Worm (Caenorhabditis elegans) whole organism, young adult: ENCODE data around the gene F19F10.3.

Source experiments
- C17E4.6 ChIP-seq: fragments of 200-800 bp; sonication (Bioruptor generic); IDR thresholded peaks from 2 replicates; pipeline ENCODE4 v1.3.6; 2022; ENCODE audit warnings: missing genetic modification reagents, missing genetic modification characterization, missing compliant biosample characterization
- F10E7.11 ChIP-seq: sonication (generic microtip); optimal IDR thresholded peaks from 2 replicates; lab custom pipeline; 2017; ENCODE audit warnings: mild to moderate bottlenecking, missing genetic modification characterization, moderate library complexity, missing compliant biosample characterization
- F33H1.4 ChIP-seq: fragments of 200-800 bp; sonication (Bioruptor generic); IDR thresholded peaks from 2 replicates; pipeline ENCODE4 v1.3.6; 2022; ENCODE audit warnings: missing genetic modification reagents, missing genetic modification characterization, missing compliant biosample characterization
- F49E8.2 ChIP-seq: sonication (generic microtip); optimal IDR thresholded peaks from 3 replicates; lab custom pipeline; 2017; ENCODE audit warnings: missing genetic modification characterization, mild to moderate bottlenecking, missing compliant biosample characterization, antibody characterized with exemption, moderate library complexity; ENCODE audit not compliant: insufficient read depth
- K11D2.4 ChIP-seq: fragments of 200-800 bp; sonication (Bioruptor generic); IDR thresholded peaks from 2 replicates; pipeline ENCODE4 v1.3.6; 2022; ENCODE audit warnings: missing genetic modification reagents, missing genetic modification characterization, missing compliant biosample characterization
- Y53F4B.3 ChIP-seq: fragments of 200-800 bp; sonication (Bioruptor generic); IDR thresholded peaks from 2 replicates; pipeline ENCODE4 v1.3.6; 2022; ENCODE audit warnings: missing genetic modification reagents, missing genetic modification characterization, missing compliant biosample characterization
- ZK185.1 ChIP-seq: sonication (generic microtip); optimal IDR thresholded peaks from 2 replicates; lab custom pipeline; 2016; ENCODE audit warnings: mild to moderate bottlenecking, missing genetic modification characterization, missing compliant biosample characterization; ENCODE audit not compliant: poor library complexity, severe bottlenecking
- attf-5 ChIP-seq: fragments of 200-800 bp; sonication (Bioruptor generic); optimal IDR thresholded peaks from 2 replicates; lab custom pipeline; 2018; ENCODE audit warnings: mild to moderate bottlenecking, missing genetic modification characterization, missing compliant biosample characterization
- ccch-3 ChIP-seq: fragments of 200-800 bp; sonication (Bioruptor generic); optimal IDR thresholded peaks from 2 replicates; lab custom pipeline; 2018; ENCODE audit warnings: mild to moderate bottlenecking, missing genetic modification characterization, missing compliant biosample characterization
- cebp-1 ChIP-seq, 2 experiments: fragments of 200-800 bp in 1 of 2; sonication (Bioruptor generic) in 1 of 2; sonication (generic microtip) in 1 of 2; IDR thresholded peaks in 1 of 2; optimal IDR thresholded peaks in 1 of 2; 2 replicates each; pipeline versions ENCODE4 v1.3.6 to Lab custom; 2017 to 2022; ENCODE audit warnings: missing compliant biosample characterization in 2 of 2, missing genetic modification characterization in 2 of 2, mild to moderate bottlenecking in 1 of 2, missing genetic modification reagents in 1 of 2, moderate library complexity in 1 of 2
- ceh-79 ChIP-seq: sonication (generic microtip); optimal IDR thresholded peaks from 2 replicates; lab custom pipeline; 2017; ENCODE audit warnings: mild to moderate bottlenecking, missing genetic modification characterization, missing compliant biosample characterization
- ceh-91 ChIP-seq: fragments of 200-800 bp; sonication (Bioruptor generic); IDR thresholded peaks from 2 replicates; pipeline ENCODE4 v1.3.6; 2022; ENCODE audit warnings: missing genetic modification reagents, missing genetic modification characterization, missing compliant biosample characterization
- chd-7 ChIP-seq: sonication (generic microtip); optimal IDR thresholded peaks from 2 replicates; lab custom pipeline; 2016; ENCODE audit warnings: mild to moderate bottlenecking, missing genetic modification characterization, moderate library complexity, missing compliant biosample characterization
- dox-1 ChIP-seq: fragments of 200-800 bp; sonication (Bioruptor generic); IDR thresholded peaks from 2 replicates; pipeline ENCODE4 v1.3.6; 2022; ENCODE audit warnings: missing genetic modification reagents, missing genetic modification characterization, missing compliant biosample characterization
- dpl-1 ChIP-seq: fragments of 150-350 bp; optimal IDR thresholded peaks from 2 replicates; lab custom pipeline; 2014; ENCODE audit warnings: missing biosample characterization, missing genetic modification reagents, missing genetic modification characterization
- egl-18 ChIP-seq: fragments of 200-800 bp; sonication (Bioruptor generic); IDR thresholded peaks from 2 replicates; pipeline ENCODE4 v1.3.6; 2022; ENCODE audit warnings: missing genetic modification reagents, missing genetic modification characterization, missing compliant biosample characterization
- egl-44 ChIP-seq: fragments of 200-800 bp; sonication (Bioruptor generic); IDR thresholded peaks from 2 replicates; pipeline ENCODE4 v1.3.6; 2022; ENCODE audit warnings: missing genetic modification reagents, missing genetic modification characterization, missing compliant biosample characterization
- him-1 ChIP-seq: sonication (generic microtip); optimal IDR thresholded peaks from 2 replicates; lab custom pipeline; 2016; ENCODE audit warnings: missing genotype, missing genetic modification reagents, missing genetic modification characterization, missing compliant biosample characterization
- hmg-1.2 ChIP-seq: fragments of 200-800 bp; sonication (Bioruptor generic); IDR thresholded peaks from 2 replicates; pipeline ENCODE4 v1.3.6; 2022; ENCODE audit warnings: missing genetic modification reagents, missing genetic modification characterization, missing compliant biosample characterization
- hsf-1 ChIP-seq: fragments of 200-800 bp; sonication (Bioruptor generic); IDR thresholded peaks from 2 replicates; pipeline ENCODE4 v1.3.6; 2022; ENCODE audit warnings: missing genetic modification reagents, missing genetic modification characterization, missing compliant biosample characterization
- lag-1 ChIP-seq: fragments of 200-800 bp; sonication (Bioruptor generic); IDR thresholded peaks from 2 replicates; pipeline ENCODE4 v1.3.6; 2022; ENCODE audit warnings: missing genetic modification reagents, missing genetic modification characterization, missing compliant biosample characterization
- let-607 ChIP-seq, 2 experiments: fragments of 200-800 bp in 1 of 2; sonication (Bioruptor generic) in 1 of 2; sonication (generic microtip) in 1 of 2; optimal IDR thresholded peaks; 2 replicates each; lab custom pipeline; 2016 to 2018; ENCODE audit warnings: mild to moderate bottlenecking in 2 of 2, missing compliant biosample characterization in 2 of 2, missing genetic modification characterization in 2 of 2, moderate library complexity in 2 of 2, missing genotype in 1 of 2
- lin-26 ChIP-seq: fragments of 200-800 bp; sonication (Bioruptor generic); IDR thresholded peaks from 2 replicates; pipeline ENCODE4 v1.3.6; 2022; ENCODE audit warnings: missing genetic modification reagents, missing genetic modification characterization, missing compliant biosample characterization
- lin-35 ChIP-seq, 3 experiments: fragments of 150-350 bp in 2 of 3; sonication (generic microtip) in 1 of 3; optimal IDR thresholded peaks; 2 replicates each; lab custom pipeline; 2014 to 2018; ENCODE audit warnings: missing biosample characterization in 3 of 3, missing genetic modification characterization in 3 of 3, missing genetic modification reagents in 3 of 3
- lin-40 ChIP-seq: sonication (generic microtip); optimal IDR thresholded peaks from 2 replicates; lab custom pipeline; 2016; ENCODE audit warnings: missing genetic modification characterization, mild to moderate bottlenecking, missing compliant biosample characterization, missing genotype, missing genetic modification reagents
- lin-54 ChIP-seq: fragments of 200-800 bp; sonication (Bioruptor generic); optimal IDR thresholded peaks from 2 replicates; lab custom pipeline; 2018; ENCODE audit warnings: mild to moderate bottlenecking, missing genetic modification characterization, missing compliant biosample characterization
- lsl-1 ChIP-seq: fragments of 200-800 bp; sonication (Bioruptor generic); optimal IDR thresholded peaks from 2 replicates; lab custom pipeline; 2018; ENCODE audit warnings: mild to moderate bottlenecking, missing genetic modification characterization, moderate library complexity, missing compliant biosample characterization
- lsy-27 ChIP-seq: sonication (generic microtip); optimal IDR thresholded peaks from 2 replicates; lab custom pipeline; 2017; ENCODE audit warnings: missing genetic modification characterization, mild to moderate bottlenecking, missing compliant biosample characterization, antibody characterized with exemption, missing genotype, borderline replicate concordance; ENCODE audit not compliant: insufficient read depth
- madf-3 ChIP-seq: fragments of 200-800 bp; sonication (Bioruptor generic); IDR thresholded peaks from 2 replicates; pipeline ENCODE4 v1.3.6; 2022; ENCODE audit warnings: missing genetic modification reagents, missing genetic modification characterization, missing compliant biosample characterization
- madf-6 ChIP-seq: fragments of 200-800 bp; sonication (Bioruptor generic); IDR thresholded peaks from 2 replicates; pipeline ENCODE4 v1.3.6; 2022; ENCODE audit warnings: missing genetic modification reagents, missing genetic modification characterization, missing compliant biosample characterization
- madf-8 ChIP-seq: fragments of 200-800 bp; sonication (Bioruptor generic); conservative IDR thresholded peaks from 2 replicates; pipeline ENCODE4 v1.3.6; 2022; ENCODE audit warnings: missing genetic modification reagents, missing genetic modification characterization, missing compliant biosample characterization
- mcd-1 ChIP-seq: fragments of 200-800 bp; sonication (Bioruptor generic); IDR thresholded peaks from 2 replicates; pipeline ENCODE4 v1.3.6; 2022; ENCODE audit warnings: missing genetic modification reagents, missing genetic modification characterization, missing compliant biosample characterization
- mxl-1 ChIP-seq: sonication (generic microtip); optimal IDR thresholded peaks from 2 replicates; lab custom pipeline; 2016; ENCODE audit warnings: missing genetic modification characterization, missing compliant biosample characterization
- nfya-1 ChIP-seq: sonication (generic microtip); optimal IDR thresholded peaks from 2 replicates; lab custom pipeline; 2017; ENCODE audit warnings: antibody characterized with exemption, missing compliant biosample characterization, missing genetic modification characterization, borderline replicate concordance; ENCODE audit not compliant: insufficient read depth
- nhr-80 ChIP-seq: sonication (generic microtip); optimal IDR thresholded peaks from 2 replicates; lab custom pipeline; 2016; ENCODE audit warnings: missing genetic modification characterization, missing compliant biosample characterization
- pbrm-1 ChIP-seq: fragments of 200-800 bp; sonication (Bioruptor generic); IDR thresholded peaks from 2 replicates; pipeline ENCODE4 v1.3.6; 2022; ENCODE audit warnings: missing genetic modification reagents, missing genetic modification characterization, missing compliant biosample characterization
- pha-4 ChIP-seq: fragments of 150-350 bp; sonication (generic microtip); optimal IDR thresholded peaks from 2 replicates; lab custom pipeline; 2014; ENCODE audit warnings: missing biosample characterization, missing genetic modification reagents, missing genetic modification characterization
- rpc-1 ChIP-seq, 2 experiments: fragments of 150-350 bp in 1 of 2; sonication (generic microtip) in 1 of 2; optimal IDR thresholded peaks; 2 replicates each; lab custom pipeline; 2014 to 2018; ENCODE audit warnings: missing biosample characterization in 1 of 2, missing genetic modification characterization in 1 of 2, missing genetic modification reagents in 1 of 2, missing genotype in 1 of 2
- snpc-1.1 ChIP-seq: sonication (generic microtip); optimal IDR thresholded peaks from 2 replicates; lab custom pipeline; 2017; ENCODE audit warnings: missing genetic modification characterization, mild to moderate bottlenecking, missing compliant biosample characterization, antibody characterized with exemption, moderate library complexity, missing genotype, missing genetic modification reagents; ENCODE audit not compliant: insufficient read depth
- snpc-1.3 ChIP-seq: sonication (generic microtip); optimal IDR thresholded peaks from 2 replicates; lab custom pipeline; 2017; ENCODE audit warnings: missing genetic modification characterization, mild to moderate bottlenecking, missing compliant biosample characterization, antibody characterized with exemption, moderate library complexity, missing genotype, missing genetic modification reagents; ENCODE audit not compliant: insufficient read depth
- snpc-4 ChIP-seq, 5 experiments: fragments of 150-350 bp in 1 of 5; sonication (generic microtip) in 4 of 5; optimal IDR thresholded peaks; 2 replicates each; lab custom pipeline; 2014 to 2018; ENCODE audit warnings: missing genetic modification characterization in 5 of 5, missing biosample characterization in 3 of 5, antibody characterized with exemption in 2 of 5, mild to moderate bottlenecking in 2 of 5, missing compliant biosample characterization in 2 of 5, missing genotype in 2 of 5, moderate library complexity in 2 of 5, missing genetic modification reagents in 1 of 5
- tbp1 ChIP-seq: fragments of 200-800 bp; sonication (Bioruptor generic); optimal IDR thresholded peaks from 2 replicates; lab custom pipeline; 2018; ENCODE audit warnings: mild to moderate bottlenecking, missing genetic modification characterization, missing compliant biosample characterization
- tlf-1 ChIP-seq: fragments of 200-800 bp; sonication (Bioruptor generic); optimal IDR thresholded peaks from 2 replicates; lab custom pipeline; 2018; ENCODE audit warnings: mild to moderate bottlenecking, missing genetic modification characterization, missing compliant biosample characterization
- ztf-18 ChIP-seq: sonication (generic microtip); optimal IDR thresholded peaks from 2 replicates; lab custom pipeline; 2016; ENCODE audit warnings: missing genotype, mild to moderate bottlenecking, missing genetic modification characterization, missing compliant biosample characterization

The F19F10.3 gene

ce11 chrV:7575563-7575962 is 23.6 kb downstream of the F19F10.3 start, which contains the start of the genes snu-66 and ints-9:
snu-66 (minus strand) TSS chrV:7575670.
ints-9 (plus strand) TSS chrV:7575802.
- peak; percentile 41 for TF ChIP-seq lsl-1 (GFP tag; lab: Kevin White, UChicago)
- TF ChIP-seq dox-1 (GFP tag; lab: Robert Waterston, UW): 0 out of 2 replicates have a peak, but pooled peaks have one; percentile 16
- TF ChIP-seq pha-4 (tag; lab: Kevin White, UChicago): no peak
- peak; percentile 41; the same call in 1 of the 2 replicates for TF ChIP-seq madf-6 (GFP tag; lab: Robert Waterston, UW)
- TF ChIP-seq ztf-18 (tag; lab: Kevin White, UChicago): peak; percentile 93
- peak; percentile 48 for TF ChIP-seq lin-54 (GFP tag; lab: Kevin White, UChicago)
- no peak for TF ChIP-seq hmg-1.2 (GFP tag; lab: Robert Waterston, UW)
- no peak for TF ChIP-seq nfya-1
- 0 out of 2 replicates have a peak, but pooled peaks have one; percentile 11 for TF ChIP-seq ceh-91 (GFP tag; lab: Robert Waterston, UW)
- TF ChIP-seq madf-8: no peak
- TF ChIP-seq cebp-1 (GFP tag; IDR thresholded peaks at IDR 0.05; lab: Robert Waterston, UW): no peak
- peak; percentile 45 for TF ChIP-seq cebp-1 (tag; optimal IDR thresholded peaks at IDR 0.05; lab: Kevin White, UChicago)
- TF ChIP-seq snpc-1.1 (tag; lab: Kevin White, UChicago): peak; percentile 24
- no peak for TF ChIP-seq snpc-4 (GFP tag; optimal IDR thresholded peaks at IDR 0.05; lab: Kevin White, UChicago)
- TF ChIP-seq snpc-4 (tag; optimal IDR thresholded peaks at IDR 0.05; lab: Kevin White, UChicago): peak in 2 of 4 experiments; percentile 34 to 47
- TF ChIP-seq hsf-1 (GFP tag; lab: Robert Waterston, UW): peak; percentile 53
- peak; percentile 15 for TF ChIP-seq tbp1
- peak; percentile 43 for TF ChIP-seq lin-40 (tag; lab: Kevin White, UChicago)
- TF ChIP-seq nhr-80 (tag; lab: Kevin White, UChicago): peak; percentile 1
- TF ChIP-seq ZK185.1: peak; percentile 46
- no peak for TF ChIP-seq snpc-1.3 (tag; lab: Kevin White, UChicago)
- peak; percentile 40 for TF ChIP-seq F33H1.4 (GFP tag; lab: Robert Waterston, UW)
- peak in 1 of 3 experiments; percentile 75 for TF ChIP-seq lin-35 (GFP tag; optimal IDR thresholded peaks at IDR 0.05; lab: Kevin White, UChicago)
- TF ChIP-seq mcd-1 (GFP tag; lab: Robert Waterston, UW): peak; percentile 80
- TF ChIP-seq egl-44: no peak
- TF ChIP-seq F49E8.2: no peak
- TF ChIP-seq pbrm-1: peak; percentile 7; the same call in 1 of the 2 replicates
- TF ChIP-seq rpc-1 (optimal IDR thresholded peaks at IDR 0.05; lab: Kevin White, UChicago): no peak
- no peak for TF ChIP-seq rpc-1 (tag; optimal IDR thresholded peaks at IDR 0.05; lab: Kevin White, UChicago)
- TF ChIP-seq attf-5: peak; percentile 65
- no peak for TF ChIP-seq K11D2.4
- no peak for TF ChIP-seq ceh-79
- no peak for TF ChIP-seq chd-7 (tag; lab: Kevin White, UChicago)

ce11 chrV:7580378-7580777 is 28.5 kb downstream of the F19F10.3 start, which contains the start of gene ets-6:
ets-6 (minus strand) TSS chrV:7580546.
- TF ChIP-seq egl-44: no peak
- TF ChIP-seq him-1 (tag; lab: Kevin White, UChicago): no peak
- TF ChIP-seq lsy-27 (tag; lab: Kevin White, UChicago): no peak
- TF ChIP-seq nfya-1: no peak
- no peak for TF ChIP-seq lin-26 (GFP tag; lab: Robert Waterston, UW)
- no peak for TF ChIP-seq dpl-1
- no peak for TF ChIP-seq Y53F4B.3 (GFP tag; lab: Robert Waterston, UW)
- peak; percentile 45; the same call in 1 of the 2 replicates for TF ChIP-seq madf-6 (GFP tag; lab: Robert Waterston, UW)
- TF ChIP-seq nhr-80 (tag; lab: Kevin White, UChicago): no peak
- TF ChIP-seq mxl-1 (tag; lab: Kevin White, UChicago): no peak
- TF ChIP-seq dox-1 (GFP tag; lab: Robert Waterston, UW): peak; percentile 56
- no peak; the same call in 1 of the 2 replicates for TF ChIP-seq ceh-91 (GFP tag; lab: Robert Waterston, UW)
- no peak for TF ChIP-seq hsf-1 (GFP tag; lab: Robert Waterston, UW)
- no peak for TF ChIP-seq F10E7.11 (tag; lab: Kevin White, UChicago)
- no peak for TF ChIP-seq madf-3
- no peak for TF ChIP-seq tlf-1 (GFP tag; lab: Kevin White, UChicago)
- TF ChIP-seq egl-18 (GFP tag; lab: Robert Waterston, UW): no peak
- no peak for TF ChIP-seq ccch-3
- no peak for TF ChIP-seq let-607 (tag; optimal IDR thresholded peaks at IDR 0.05; lab: Kevin White, UChicago)
- no peak for TF ChIP-seq lag-1 (GFP tag; lab: Robert Waterston, UW)
- TF ChIP-seq attf-5: peak; percentile 78
- TF ChIP-seq C17E4.6 (GFP tag; lab: Robert Waterston, UW): no peak
